Fruit fly (Drosophila melanogaster) whole organism, wandering third instar larva: Measurements from ENCODE around the gene CG44158.

Experiments
- Abd-B ChIP-seq: fragments of >200 bp; optimal IDR thresholded peaks from 2 replicates; lab custom pipeline; 2017; ENCODE audit warnings: missing biosample characterization, missing genetic modification characterization
- CG32264 ChIP-seq: fragments of 200-800 bp; sonication (Bioruptor generic); optimal IDR thresholded peaks from 2 replicates; lab custom pipeline; 2016; ENCODE audit warnings: missing biosample characterization, missing genetic modification characterization
- Dfd ChIP-seq: fragments of >200 bp; optimal IDR thresholded peaks from 2 replicates; lab custom pipeline; 2017; ENCODE audit warnings: missing biosample characterization, missing genetic modification characterization
- Hr78 ChIP-seq: fragments of >200 bp; optimal IDR thresholded peaks from 2 replicates; lab custom pipeline; 2017; ENCODE audit warnings: missing biosample characterization, missing genetic modification characterization
- Jra ChIP-seq: sonication (Bioruptor generic); optimal IDR thresholded peaks from 2 replicates; lab custom pipeline; 2016; ENCODE audit warnings: missing biosample characterization, missing genetic modification characterization
- Mio ChIP-seq: sonication (Bioruptor generic); optimal IDR thresholded peaks from 2 replicates; lab custom pipeline; 2016; ENCODE audit warnings: missing biosample characterization, missing genetic modification characterization
- Myc ChIP-seq: fragments of >200 bp; optimal IDR thresholded peaks from 2 replicates; lab custom pipeline; 2017
- Sp1 ChIP-seq: fragments of 200-800 bp; sonication (Bioruptor generic); optimal IDR thresholded peaks from 3 replicates; lab custom pipeline; 2019; ENCODE audit warnings: missing biosample characterization, mild to moderate bottlenecking, missing genetic modification characterization, moderate library complexity
- dl ChIP-seq, 2 experiments: fragments of 175-275, 200-275 bp in 1 of 2; fragments of 200-275 bp in 1 of 2; sonication (Bioruptor generic); optimal IDR thresholded peaks; lab custom pipeline; 2018; ENCODE audit warnings: mild to moderate bottlenecking in 2 of 2, missing biosample characterization in 2 of 2, missing genetic modification characterization in 2 of 2, moderate library complexity in 2 of 2; ENCODE audit not compliant: partially characterized antibody in 2 of 2, insufficient read depth in 1 of 2
- lola ChIP-seq: fragments of >200 bp; optimal IDR thresholded peaks from 2 replicates; lab custom pipeline; 2017; ENCODE audit warnings: missing biosample characterization, missing genetic modification characterization
- psq ChIP-seq: fragments of 200-800 bp; sonication (Bioruptor generic); optimal IDR thresholded peaks from 3 replicates; lab custom pipeline; 2017; ENCODE audit warnings: missing biosample characterization, mild to moderate bottlenecking, missing genetic modification characterization, moderate library complexity
- rgr ChIP-seq: fragments of 200-800 bp; sonication (Bioruptor generic); optimal IDR thresholded peaks from 3 replicates; lab custom pipeline; 2016; ENCODE audit warnings: missing biosample characterization, mild to moderate bottlenecking, missing genetic modification characterization
- tai ChIP-seq: sonication (Bioruptor generic); optimal IDR thresholded peaks from 2 replicates; lab custom pipeline; 2016; ENCODE audit warnings: missing biosample characterization, missing genetic modification characterization

dm6 chr3R:18243000-18243399, 34.4 kb downstream of the CG44158 start:
- TF ChIP-seq lola (GFP tag; lab: Kevin White, UChicago), result no peak
- peak; percentile 84 for TF ChIP-seq psq (GFP tag; lab: Kevin White, UChicago)
- TF ChIP-seq Myc, result no peak
- no peak for TF ChIP-seq rgr (GFP tag; lab: Kevin White, UChicago)
- no peak for TF ChIP-seq Dfd (GFP tag; lab: Kevin White, UChicago)
- TF ChIP-seq Jra, result no peak
- no peak for TF ChIP-seq Abd-B (GFP tag; lab: Kevin White, UChicago)
- no peak for TF ChIP-seq Mio (GFP tag; lab: Kevin White, UChicago)
- no peak for TF ChIP-seq Hr78
- TF ChIP-seq Sp1 (GFP tag; lab: Kevin White, UChicago), result no peak
- TF ChIP-seq tai (GFP tag; lab: Kevin White, UChicago), result no peak
- no peak for TF ChIP-seq CG32264 (GFP tag; lab: Kevin White, UChicago)
- TF ChIP-seq dl (GFP tag; optimal IDR thresholded peaks at IDR 0.05; lab: Kevin White, UChicago; ENCODE audit: insufficient read depth in 1 of 2, partially characterized antibody in 2 of 2), result no peak
